Worm (Caenorhabditis elegans) whole organism, L4 larva: ENCODE results near the gene cdk-12.

ENCODE experiments used
- F26F4.8 ChIP-seq: fragments of 200-800 bp; sonication (Bioruptor generic); conservative IDR thresholded peaks from 2 replicates; pipeline ENCODE4 v1.3.6; 2022; ENCODE audit warnings: missing genetic modification characterization, missing compliant biosample characterization
- F37D6.2 ChIP-seq: sonication (generic microtip); optimal IDR thresholded peaks from 2 replicates; lab custom pipeline; 2016; ENCODE audit warnings: mild to moderate bottlenecking, missing genetic modification characterization, missing compliant biosample characterization
- F44E2.7 ChIP-seq: fragments of 200-800 bp; sonication (Bioruptor generic); IDR thresholded peaks from 2 replicates; pipeline ENCODE4 v2.1.2; 2022; ENCODE audit warnings: missing genetic modification characterization, missing compliant biosample characterization
- F49E8.2 ChIP-seq: sonication (generic microtip); optimal IDR thresholded peaks from 2 replicates; lab custom pipeline; 2016; ENCODE audit warnings: missing compliant biosample characterization, mild to moderate bottlenecking, missing genetic modification characterization, borderline replicate concordance
- T26A8.4 ChIP-seq: fragments of 200-800 bp; sonication (Bioruptor generic); IDR thresholded peaks from 2 replicates; pipeline ENCODE4 v1.3.6; 2022; ENCODE audit warnings: missing genetic modification characterization, missing compliant biosample characterization
- Y5F2A.4 ChIP-seq: fragments of 200-800 bp; sonication (Bioruptor generic); optimal IDR thresholded peaks from 2 replicates; lab custom pipeline; 2018; ENCODE audit warnings: mild to moderate bottlenecking, missing genetic modification characterization, missing compliant biosample characterization
- Y75B8A.6 ChIP-seq: fragments of 200-800 bp; sonication (Bioruptor generic); IDR thresholded peaks from 2 replicates; pipeline ENCODE4 v1.3.6; 2022; ENCODE audit warnings: missing genetic modification reagents, missing genetic modification characterization, missing compliant biosample characterization
- ZK337.2 ChIP-seq: fragments of 200-800 bp; sonication (Bioruptor generic); IDR thresholded peaks from 2 replicates; pipeline ENCODE4 v1.3.6; 2022; ENCODE audit warnings: missing genetic modification reagents, missing genetic modification characterization, missing compliant biosample characterization
- ZK546.5 ChIP-seq, 2 experiments: sonication (generic microtip); optimal IDR thresholded peaks; 2 replicates each; lab custom pipeline; 2017; ENCODE audit warnings: missing biosample characterization in 2 of 2, missing genetic modification characterization in 2 of 2
- ceh-28 ChIP-seq: fragments of 150-350 bp; optimal IDR thresholded peaks from 2 replicates; lab custom pipeline; 2014; ENCODE audit warnings: missing biosample characterization, missing genetic modification reagents, missing genetic modification characterization
- ceh-32 ChIP-seq: sonication (generic microtip); optimal IDR thresholded peaks from 2 replicates; lab custom pipeline; 2016; ENCODE audit warnings: mild to moderate bottlenecking, missing genetic modification characterization, missing compliant biosample characterization; ENCODE audit not compliant: poor library complexity
- ceh-44 ChIP-seq: fragments of 200-800 bp; sonication (Bioruptor generic); IDR thresholded peaks from 2 replicates; pipeline ENCODE4 v1.3.6; 2022; ENCODE audit warnings: missing genetic modification reagents, missing genetic modification characterization, missing compliant biosample characterization
- cey-2 ChIP-seq: sonication (generic microtip); optimal IDR thresholded peaks from 3 replicates; lab custom pipeline; 2017; ENCODE audit warnings: missing genetic modification characterization, mild to moderate bottlenecking, missing compliant biosample characterization, antibody characterized with exemption, borderline replicate concordance; ENCODE audit not compliant: insufficient read depth
- daf-16 ChIP-seq, 3 experiments: sonication (generic microtip); optimal IDR thresholded peaks; 2 replicates each; lab custom pipeline; 2016 to 2017; ENCODE audit warnings: missing genetic modification characterization in 3 of 3, missing genetic modification reagents in 3 of 3, mild to moderate bottlenecking in 2 of 3, missing compliant biosample characterization in 2 of 3, missing biosample characterization in 1 of 3, moderate library complexity in 1 of 3
- dmd-6 ChIP-seq: fragments of 200-800 bp; sonication (Bioruptor generic); IDR thresholded peaks from 2 replicates; pipeline ENCODE4 v1.3.6; 2022; ENCODE audit warnings: missing genetic modification reagents, missing genetic modification characterization, missing compliant biosample characterization
- dmd-9 ChIP-seq: fragments of 200-800 bp; sonication (Bioruptor generic); IDR thresholded peaks from 2 replicates; pipeline ENCODE4 v1.3.6; 2022; ENCODE audit warnings: missing genetic modification reagents, missing genetic modification characterization, missing compliant biosample characterization
- dpl-1 ChIP-seq: fragments of 150-350 bp; optimal IDR thresholded peaks from 2 replicates; lab custom pipeline; 2014; ENCODE audit warnings: missing biosample characterization, missing genetic modification reagents, missing genetic modification characterization
- dve-1 ChIP-seq: sonication (generic microtip); optimal IDR thresholded peaks from 2 replicates; lab custom pipeline; 2017; ENCODE audit warnings: antibody characterized with exemption, mild to moderate bottlenecking, missing genetic modification characterization, missing compliant biosample characterization; ENCODE audit not compliant: insufficient read depth
- hif-1 ChIP-seq, 2 experiments: sonication (generic microtip); optimal IDR thresholded peaks; 2 replicates each; lab custom pipeline; 2016 to 2017; ENCODE audit warnings: missing compliant biosample characterization in 2 of 2, missing genetic modification characterization in 2 of 2, missing genetic modification reagents in 2 of 2, missing genotype in 2 of 2, mild to moderate bottlenecking in 1 of 2
- hlh-11 ChIP-seq: fragments of 200-800 bp; sonication (Bioruptor generic); optimal IDR thresholded peaks from 2 replicates; lab custom pipeline; 2018; ENCODE audit warnings: mild to moderate bottlenecking, missing genetic modification characterization, missing compliant biosample characterization
- jun-1 ChIP-seq: fragments of 150-350 bp; optimal IDR thresholded peaks from 2 replicates; lab custom pipeline; 2014; ENCODE audit warnings: missing biosample characterization, missing genetic modification reagents, missing genetic modification characterization
- lim-7 ChIP-seq: fragments of 200-800 bp; sonication (Bioruptor generic); IDR thresholded peaks from 2 replicates; pipeline ENCODE4 v1.3.6; 2022; ENCODE audit warnings: missing genetic modification characterization, missing compliant biosample characterization
- lin-1 ChIP-seq: fragments of 200-800 bp; sonication (Bioruptor generic); IDR thresholded peaks from 2 replicates; pipeline ENCODE4 v1.3.6; 2022; ENCODE audit warnings: missing genetic modification reagents, missing genetic modification characterization, missing compliant biosample characterization
- lin-15B ChIP-seq: fragments of 150-350 bp; sonication (generic microtip); optimal IDR thresholded peaks from 3 replicates; lab custom pipeline; 2014; ENCODE audit warnings: missing biosample characterization, missing genetic modification characterization
- lin-29 ChIP-seq: fragments of 200-800 bp; sonication (Bioruptor generic); IDR thresholded peaks from 2 replicates; pipeline ENCODE4 v1.3.6; 2022; ENCODE audit warnings: missing genetic modification reagents, missing genetic modification characterization, missing compliant biosample characterization
- lin-39 ChIP-seq: fragments of 150-350 bp; optimal IDR thresholded peaks from 2 replicates; lab custom pipeline; 2014; ENCODE audit warnings: missing biosample characterization, missing genetic modification reagents, missing genetic modification characterization
- lir-3 ChIP-seq: sonication (generic microtip); optimal IDR thresholded peaks from 2 replicates; lab custom pipeline; 2016; ENCODE audit warnings: mild to moderate bottlenecking, missing genetic modification characterization, missing compliant biosample characterization
- madf-5 ChIP-seq, 2 experiments: fragments of 200-800 bp; sonication (Bioruptor generic); IDR thresholded peaks; 2 replicates each; pipeline ENCODE4 v1.3.6; 2022; ENCODE audit warnings: missing compliant biosample characterization in 2 of 2, missing genetic modification characterization in 2 of 2
- mdl-1 ChIP-seq, 2 experiments: fragments of 150-350 bp in 1 of 2; sonication (generic microtip) in 1 of 2; optimal IDR thresholded peaks; 2 replicates each; lab custom pipeline; 2014 to 2017; ENCODE audit warnings: missing biosample characterization in 2 of 2, missing genetic modification characterization in 2 of 2
- mep-1 ChIP-seq: fragments of 150-350 bp; sonication (generic microtip); optimal IDR thresholded peaks from 3 replicates; lab custom pipeline; 2014; ENCODE audit warnings: missing biosample characterization, missing genetic modification characterization
- mes-2 ChIP-seq: sonication (generic microtip); optimal IDR thresholded peaks from 2 replicates; lab custom pipeline; 2016; ENCODE audit warnings: missing genotype, mild to moderate bottlenecking, missing genetic modification characterization, missing compliant biosample characterization; ENCODE audit not compliant: poor library complexity, severe bottlenecking
- nhr-11 ChIP-seq: fragments of 150-350 bp; optimal IDR thresholded peaks from 2 replicates; lab custom pipeline; 2014; ENCODE audit warnings: missing biosample characterization, missing genetic modification characterization
- nhr-111 ChIP-seq: fragments of 200-800 bp; sonication (Bioruptor generic); optimal IDR thresholded peaks from 2 replicates; lab custom pipeline; 2018; ENCODE audit warnings: mild to moderate bottlenecking, missing genetic modification characterization, missing compliant biosample characterization
- nhr-237 ChIP-seq: sonication (generic microtip); optimal IDR thresholded peaks from 2 replicates; lab custom pipeline; 2017; ENCODE audit warnings: missing biosample characterization, missing genetic modification characterization
- nhr-28 ChIP-seq: fragments of 150-350 bp; optimal IDR thresholded peaks from 2 replicates; lab custom pipeline; 2014; ENCODE audit warnings: missing biosample characterization, missing genetic modification characterization
- php-3 ChIP-seq: fragments of 200-800 bp; sonication (Bioruptor generic); IDR thresholded peaks from 2 replicates; pipeline ENCODE4 v1.3.6; 2022; ENCODE audit warnings: missing genetic modification reagents, missing genetic modification characterization, missing compliant biosample characterization
- saeg-2 ChIP-seq: fragments of 200-800 bp; sonication (Bioruptor generic); IDR thresholded peaks from 2 replicates; pipeline ENCODE4 v1.3.6; 2022; ENCODE audit warnings: missing genetic modification reagents, missing genetic modification characterization, missing compliant biosample characterization
- set-16 ChIP-seq: fragments of 200-800 bp; sonication (Bioruptor generic); IDR thresholded peaks from 2 replicates; pipeline ENCODE4 v1.3.6; 2022; ENCODE audit warnings: missing genetic modification reagents, missing genetic modification characterization, missing compliant biosample characterization
- snpc-1.2 ChIP-seq: fragments of 200-800 bp; sonication (Bioruptor generic); IDR thresholded peaks from 2 replicates; pipeline ENCODE4 v1.3.6; 2022; ENCODE audit warnings: missing genetic modification reagents, missing genetic modification characterization, missing compliant biosample characterization
- snpc-4 ChIP-seq: fragments of 150-350 bp; optimal IDR thresholded peaks from 2 replicates; lab custom pipeline; 2014; ENCODE audit warnings: missing biosample characterization, missing genetic modification characterization
- tag-97 ChIP-seq: fragments of 200-800 bp; sonication (Bioruptor generic); IDR thresholded peaks from 2 replicates; pipeline ENCODE4 v1.3.6; 2022; ENCODE audit warnings: missing genetic modification characterization, missing compliant biosample characterization
- tra-1 ChIP-seq: fragments of 200-800 bp; sonication (Bioruptor generic); IDR thresholded peaks from 2 replicates; pipeline ENCODE4 v1.3.6; 2022; ENCODE audit warnings: missing genetic modification reagents, missing genetic modification characterization, missing compliant biosample characterization
- unc-39 ChIP-seq: sonication (generic microtip); optimal IDR thresholded peaks from 2 replicates; lab custom pipeline; 2017; ENCODE audit warnings: missing biosample characterization, missing genetic modification characterization
- zip-11 ChIP-seq: fragments of 200-800 bp; sonication (Bioruptor generic); IDR thresholded peaks from 2 replicates; pipeline ENCODE4 v1.3.6; 2022; ENCODE audit warnings: missing genetic modification characterization, missing compliant biosample characterization
- zip-2 ChIP-seq: fragments of 150-350 bp; optimal IDR thresholded peaks from 2 replicates; lab custom pipeline; 2014; ENCODE audit warnings: missing biosample characterization, missing genetic modification characterization
- ztf-11 ChIP-seq: fragments of 150-350 bp; optimal IDR thresholded peaks from 2 replicates; lab custom pipeline; 2014; ENCODE audit warnings: missing biosample characterization, missing genetic modification characterization

The cdk-12 gene

ce11 chrIII:4317065-4317752 is 15.6 kb upstream of the cdk-12 start, which contains the start of gene tag-131 (continued):
- TF ChIP-seq ZK546.5 (tag; optimal IDR thresholded peaks at IDR 0.05; lab: Kevin White, UChicago) (no peak), php-3 (no peak), ZK337.2 (GFP tag; lab: Robert Waterston, UW) (no peak), unc-39 (tag; lab: Kevin White, UChicago) (no peak), set-16 (GFP tag; lab: Robert Waterston, UW) (no peak), lin-29 (GFP tag; lab: Robert Waterston, UW) (no peak), Y75B8A.6 (GFP tag; lab: Robert Waterston, UW) (no peak), lim-7 (GFP tag; lab: Robert Waterston, UW) (no peak), ztf-11 (tag; lab: Kevin White, UChicago) (no peak), cey-2 (tag; lab: Kevin White, UChicago) (no peak), daf-16 (GFP tag; optimal IDR thresholded peaks at IDR 0.05; lab: Kevin White, UChicago) (peak in 1 of 2 experiments; percentile 5), daf-16 (tag; optimal IDR thresholded peaks at IDR 0.05; lab: Kevin White, UChicago) (no peak), mdl-1 (tag; optimal IDR thresholded peaks at IDR 0.05; lab: Kevin White, UChicago) (no peak), madf-5 (GFP tag; IDR thresholded peaks at IDR 0.05; lab: Robert Waterston, UW) (no peak), hif-1 (tag; optimal IDR thresholded peaks at IDR 0.05; lab: Kevin White, UChicago) (no peak), T26A8.4 (0 out of 2 replicates have a peak, but pooled peaks have one; percentile 40), F37D6.2 (tag; lab: Kevin White, UChicago) (no peak), zip-2 (tag; lab: Kevin White, UChicago) (no peak), lir-3 (tag; lab: Kevin White, UChicago) (no peak), saeg-2 (GFP tag; lab: Robert Waterston, UW) (no peak), nhr-237 (no peak), dmd-6 (GFP tag; lab: Robert Waterston, UW) (no peak), nhr-111 (GFP tag; lab: Kevin White, UChicago) (no peak), lin-1 (GFP tag; lab: Robert Waterston, UW) (no peak), ceh-44 (GFP tag; lab: Robert Waterston, UW) (no peak), tra-1 (GFP tag; lab: Robert Waterston, UW) (no peak), lin-15B (tag; lab: Kevin White, UChicago) (no peak), snpc-4 (no peak), hlh-11 (tag; lab: Kevin White, UChicago) (peak; percentile 27), mes-2 (tag; lab: Kevin White, UChicago) (no peak), zip-11 (GFP tag; lab: Robert Waterston, UW) (no peak), dmd-9 (GFP tag; lab: Robert Waterston, UW) (no peak), dve-1 (tag; lab: Kevin White, UChicago) (peak; percentile 25), F26F4.8 (GFP tag; lab: Robert Waterston, UW) (no peak), mep-1 (tag; lab: Kevin White, UChicago) (no peak), ceh-28 (no peak), tag-97 (GFP tag; lab: Robert Waterston, UW) (no peak), dpl-1 (GFP tag; lab: Kevin White, UChicago) (peak; percentile 14), snpc-1.2 (GFP tag; lab: Robert Waterston, UW) (no peak), lin-39 (tag; lab: Kevin White, UChicago) (no peak), nhr-11 (peak; percentile 29), ceh-32 (no peak), nhr-28 (peak; percentile 12), F44E2.7 (GFP tag; lab: Robert Waterston, UW) (no peak), F49E8.2 (tag; lab: Kevin White, UChicago) (no peak), jun-1 (tag; lab: Kevin White, UChicago) (no peak), Y5F2A.4 (no peak)
